Fruit fly (Drosophila melanogaster) whole organism, embryonic: ENCODE results near the gene dock.
A peak's percentile ranks its signal among the peaks of the same experiment; 100 is the strongest.

Experiments
- B-H2 ChIP-seq: fragments of 200-800 bp; sonication (Bioruptor generic); optimal IDR thresholded peaks from 2 replicates; lab custom pipeline; 2018; ENCODE audit warnings: missing biosample characterization, mild to moderate bottlenecking, missing genetic modification characterization
- CG10209 ChIP-seq: fragments of 200-800 bp; sonication (Bioruptor generic); optimal IDR thresholded peaks from 3 replicates; lab custom pipeline; 2017; ENCODE audit warnings: missing biosample characterization, mild to moderate bottlenecking, missing genetic modification characterization, missing genetic modification reagents
- CG1024 ChIP-seq: fragments of 200-800 bp; sonication (Bioruptor generic); IDR thresholded peaks from 2 replicates; pipeline ENCODE4 v1.3.6; 2022; ENCODE audit warnings: missing biosample characterization, missing genetic modification characterization
- CG10321 ChIP-seq: fragments of 200-800 bp; sonication (Bioruptor generic); IDR thresholded peaks from 2 replicates; pipeline ENCODE4 v1.3.6; 2022; ENCODE audit warnings: missing biosample characterization, missing genetic modification characterization
- CG10462 ChIP-seq: fragments of 200-800 bp; sonication (Bioruptor generic); optimal IDR thresholded peaks from 2 replicates; lab custom pipeline; 2016; ENCODE audit warnings: missing biosample characterization, missing genetic modification characterization
- CG10543 ChIP-seq: fragments of 200-800 bp; sonication (Bioruptor generic); optimal IDR thresholded peaks from 3 replicates; lab custom pipeline; 2017; ENCODE audit warnings: missing biosample characterization, mild to moderate bottlenecking, missing genetic modification characterization, moderate library complexity
- CG11093 ChIP-seq: fragments of 200-800 bp; sonication (Bioruptor generic); IDR thresholded peaks from 3 replicates; pipeline ENCODE4 v1.3.6; 2022; ENCODE audit warnings: missing biosample characterization, missing genetic modification characterization
- CG12219 ChIP-seq: fragments of 200-800 bp; sonication (Bioruptor generic); optimal IDR thresholded peaks from 3 replicates; lab custom pipeline; 2018; ENCODE audit warnings: missing biosample characterization, mild to moderate bottlenecking, missing genetic modification characterization
- CG12391 ChIP-seq: fragments of 200-800 bp; sonication (Bioruptor generic); optimal IDR thresholded peaks from 3 replicates; lab custom pipeline; 2018; ENCODE audit warnings: missing biosample characterization, mild to moderate bottlenecking, missing genetic modification characterization, moderate library complexity
- CG14667 ChIP-seq: fragments of 200-800 bp; sonication (Bioruptor generic); IDR thresholded peaks from 2 replicates; pipeline ENCODE4 v1.3.6; 2022; ENCODE audit warnings: missing biosample characterization, missing genetic modification characterization
- CG14965 ChIP-seq: fragments of 200-800 bp; sonication (Bioruptor generic); optimal IDR thresholded peaks from 2 replicates; lab custom pipeline; 2016; ENCODE audit warnings: missing biosample characterization, missing genetic modification characterization, borderline replicate concordance
- CG15696 ChIP-seq: fragments of 200-800 bp; sonication (Bioruptor generic); optimal IDR thresholded peaks from 2 replicates; lab custom pipeline; 2019; ENCODE audit warnings: missing biosample characterization, mild to moderate bottlenecking, missing genetic modification characterization, moderate library complexity
- CG18476 ChIP-seq: fragments of 200-800 bp; sonication (Bioruptor generic); optimal IDR thresholded peaks from 2 replicates; lab custom pipeline; 2016; ENCODE audit warnings: missing biosample characterization, mild to moderate bottlenecking, missing genetic modification characterization
- CG2875 ChIP-seq: fragments of 200-800 bp; sonication (Bioruptor generic); optimal IDR thresholded peaks from 2 replicates; lab custom pipeline; 2017; ENCODE audit warnings: missing biosample characterization, mild to moderate bottlenecking, missing genetic modification characterization, missing genetic modification reagents
- CG31365 ChIP-seq: fragments of 200-800 bp; sonication (Bioruptor generic); optimal IDR thresholded peaks from 2 replicates; lab custom pipeline; 2018; ENCODE audit warnings: missing biosample characterization, mild to moderate bottlenecking, missing genetic modification characterization
- CG31441 ChIP-seq: fragments of 200-800 bp; sonication (Bioruptor generic); IDR thresholded peaks from 2 replicates; pipeline ENCODE4 v1.3.6; 2022; ENCODE audit warnings: missing biosample characterization, missing genetic modification characterization
- CG3163 ChIP-seq: fragments of 200-800 bp; sonication (Bioruptor generic); optimal IDR thresholded peaks from 3 replicates; lab custom pipeline; 2016; ENCODE audit warnings: missing biosample characterization, missing genetic modification characterization
- CG42726 ChIP-seq: fragments of 200-800 bp; sonication (Bioruptor generic); IDR thresholded peaks from 2 replicates; pipeline ENCODE4 v1.3.6; 2022; ENCODE audit warnings: missing biosample characterization, missing genetic modification characterization; ENCODE audit not compliant: partially characterized antibody
- CG4820 ChIP-seq: fragments of 200-800 bp; sonication (Bioruptor generic); optimal IDR thresholded peaks from 3 replicates; lab custom pipeline; 2016; ENCODE audit warnings: missing biosample characterization, missing genetic modification characterization
- Fer1 ChIP-seq: fragments of 200-800 bp; sonication (Bioruptor generic); optimal IDR thresholded peaks from 2 replicates; lab custom pipeline; 2017; ENCODE audit warnings: missing biosample characterization, mild to moderate bottlenecking, missing genetic modification characterization
- Gsc ChIP-seq: fragments of 200-800 bp; sonication (Bioruptor generic); IDR thresholded peaks from 2 replicates; pipeline ENCODE4 v1.3.6; 2022; ENCODE audit warnings: missing biosample characterization, missing genetic modification characterization
- Hmr ChIP-seq: fragments of 200-800 bp; sonication (Bioruptor generic); optimal IDR thresholded peaks from 3 replicates; lab custom pipeline; 2017; ENCODE audit warnings: mild to moderate bottlenecking, missing biosample characterization, missing genetic modification reagents, missing genetic modification characterization
- Hr3 ChIP-seq: fragments of 200-800 bp; sonication (Bioruptor generic); optimal IDR thresholded peaks from 3 replicates; lab custom pipeline; 2016; ENCODE audit warnings: missing biosample characterization, missing genetic modification characterization
- Meics ChIP-seq: fragments of 200-800 bp; sonication (Bioruptor generic); optimal IDR thresholded peaks from 2 replicates; lab custom pipeline; 2017; ENCODE audit warnings: missing biosample characterization, mild to moderate bottlenecking, missing genetic modification characterization
- Myb ChIP-seq: fragments of 200-800 bp; sonication (Bioruptor generic); optimal IDR thresholded peaks from 2 replicates; lab custom pipeline; 2016; ENCODE audit warnings: missing biosample characterization, missing genetic modification characterization
- Optix ChIP-seq: fragments of 200-800 bp; sonication (Bioruptor generic); IDR thresholded peaks from 3 replicates; pipeline ENCODE4 v1.3.6; 2022; ENCODE audit warnings: missing biosample characterization, missing genetic modification characterization
- Six4 ChIP-seq: fragments of 200-800 bp; sonication (Bioruptor generic); optimal IDR thresholded peaks from 2 replicates; lab custom pipeline; 2016; ENCODE audit warnings: missing biosample characterization, missing genetic modification characterization
- Spps ChIP-seq: fragments of 200-800 bp; sonication (Bioruptor generic); optimal IDR thresholded peaks from 2 replicates; lab custom pipeline; 2018; ENCODE audit warnings: missing biosample characterization, mild to moderate bottlenecking, missing genetic modification characterization
- Xbp1 ChIP-seq: fragments of 200-800 bp; sonication (Bioruptor generic); optimal IDR thresholded peaks from 3 replicates; lab custom pipeline; 2016; ENCODE audit warnings: missing biosample characterization, mild to moderate bottlenecking, missing genetic modification characterization
- YL-1 ChIP-seq: fragments of 200-800 bp; sonication (Bioruptor generic); optimal IDR thresholded peaks from 3 replicates; lab custom pipeline; 2017; ENCODE audit warnings: missing biosample characterization, mild to moderate bottlenecking, missing genetic modification characterization
- amos ChIP-seq: fragments of 200-800 bp; sonication (Bioruptor generic); IDR thresholded peaks from 2 replicates; pipeline ENCODE4 v1.3.6; 2022; ENCODE audit warnings: missing biosample characterization, missing genetic modification characterization; ENCODE audit not compliant: partially characterized antibody
- br ChIP-seq: fragments of >200 bp; optimal IDR thresholded peaks from 2 replicates; lab custom pipeline; 2017
- bsh ChIP-seq, 2 experiments: fragments of 200-800 bp; sonication (Bioruptor generic); optimal IDR thresholded peaks; 2 replicates each; lab custom pipeline; 2017 to 2018; ENCODE audit warnings: mild to moderate bottlenecking in 2 of 2, missing biosample characterization in 2 of 2, missing genetic modification characterization in 2 of 2, moderate library complexity in 1 of 2
- dmrt99B ChIP-seq: fragments of 200-800 bp; sonication (Bioruptor generic); optimal IDR thresholded peaks from 2 replicates; lab custom pipeline; 2018; ENCODE audit warnings: missing biosample characterization, mild to moderate bottlenecking, missing genetic modification characterization, moderate library complexity
- dpn ChIP-seq, 2 experiments: fragments of 200-800 bp; sonication (Bioruptor generic); optimal IDR thresholded peaks; 3 replicates each; lab custom pipeline; 2016; ENCODE audit warnings: missing biosample characterization in 2 of 2, missing genetic modification characterization in 2 of 2
- exex ChIP-seq: fragments of 200-800 bp; sonication (Bioruptor generic); optimal IDR thresholded peaks from 4 replicates; lab custom pipeline; 2018; ENCODE audit warnings: missing biosample characterization, mild to moderate bottlenecking, missing genetic modification characterization, moderate library complexity
- fru ChIP-seq: fragments of >200 bp; optimal IDR thresholded peaks from 2 replicates; lab custom pipeline; 2017
- hth ChIP-seq: fragments of >200 bp; optimal IDR thresholded peaks from 2 replicates; lab custom pipeline; 2017; ENCODE audit warnings: inconsistent platforms
- kah ChIP-seq: fragments of 200-800 bp; sonication (Bioruptor generic); optimal IDR thresholded peaks from 2 replicates; lab custom pipeline; 2018; ENCODE audit warnings: missing biosample characterization, mild to moderate bottlenecking, missing genetic modification characterization
- lov ChIP-seq, 2 experiments: fragments of 200-800 bp in 1 of 2; fragments of >200 bp in 1 of 2; sonication (Bioruptor generic) in 1 of 2; IDR thresholded peaks in 1 of 2; optimal IDR thresholded peaks in 1 of 2; 2 replicates in 1 of 2; 3 replicates in 1 of 2; pipeline versions ENCODE4 v1.3.6 to Lab custom; 2017 to 2022; ENCODE audit warnings: missing biosample characterization in 1 of 2, missing genetic modification characterization in 1 of 2
- nerfin-1 ChIP-seq: fragments of 200-800 bp; sonication (Bioruptor generic); optimal IDR thresholded peaks from 3 replicates; lab custom pipeline; 2019; ENCODE audit warnings: missing biosample characterization, mild to moderate bottlenecking, missing genetic modification characterization, moderate library complexity
- prd ChIP-seq, 3 experiments: fragments of >200 bp in 2 of 3; fragments of 200-800 bp in 1 of 3; sonication (Bioruptor generic) in 1 of 3; optimal IDR thresholded peaks in 2 of 3; IDR thresholded peaks in 1 of 3; 2 replicates in 2 of 3; 3 replicates in 1 of 3; pipeline versions ENCODE4 v1.3.6 to Lab custom; 2017 to 2022; ENCODE audit warnings: missing biosample characterization in 1 of 3, missing genetic modification characterization in 1 of 3
- ranshi ChIP-seq: fragments of 200-800 bp; sonication (Bioruptor generic); IDR thresholded peaks from 2 replicates; pipeline ENCODE4 v1.3.6; 2022; ENCODE audit warnings: missing biosample characterization, missing genetic modification characterization
- ro ChIP-seq: fragments of 200-800 bp; sonication (Bioruptor generic); IDR thresholded peaks from 2 replicates; pipeline ENCODE4 v1.3.6; 2022; ENCODE audit warnings: missing biosample characterization, missing genetic modification characterization
- schlank ChIP-seq: fragments of 200-800 bp; sonication (Bioruptor generic); optimal IDR thresholded peaks from 2 replicates; lab custom pipeline; 2018; ENCODE audit warnings: missing biosample characterization, mild to moderate bottlenecking, missing genetic modification characterization
- tin ChIP-seq: fragments of 200-800 bp; sonication (Bioruptor generic); optimal IDR thresholded peaks from 3 replicates; lab custom pipeline; 2016; ENCODE audit warnings: missing biosample characterization, missing genetic modification characterization
- toy ChIP-seq: fragments of 200-800 bp; sonication (Bioruptor generic); IDR thresholded peaks from 2 replicates; pipeline ENCODE4 v1.3.6; 2022; ENCODE audit warnings: missing biosample characterization, missing genetic modification characterization
- ttk ChIP-seq: fragments of 200-800 bp; sonication (Bioruptor generic); IDR thresholded peaks from 2 replicates; pipeline ENCODE4 v2.1.2; 2022; ENCODE audit warnings: missing biosample characterization, missing genetic modification characterization
- yki ChIP-seq: fragments of >200 bp; optimal IDR thresholded peaks from 3 replicates; lab custom pipeline; 2018

dock gene

DNA sequence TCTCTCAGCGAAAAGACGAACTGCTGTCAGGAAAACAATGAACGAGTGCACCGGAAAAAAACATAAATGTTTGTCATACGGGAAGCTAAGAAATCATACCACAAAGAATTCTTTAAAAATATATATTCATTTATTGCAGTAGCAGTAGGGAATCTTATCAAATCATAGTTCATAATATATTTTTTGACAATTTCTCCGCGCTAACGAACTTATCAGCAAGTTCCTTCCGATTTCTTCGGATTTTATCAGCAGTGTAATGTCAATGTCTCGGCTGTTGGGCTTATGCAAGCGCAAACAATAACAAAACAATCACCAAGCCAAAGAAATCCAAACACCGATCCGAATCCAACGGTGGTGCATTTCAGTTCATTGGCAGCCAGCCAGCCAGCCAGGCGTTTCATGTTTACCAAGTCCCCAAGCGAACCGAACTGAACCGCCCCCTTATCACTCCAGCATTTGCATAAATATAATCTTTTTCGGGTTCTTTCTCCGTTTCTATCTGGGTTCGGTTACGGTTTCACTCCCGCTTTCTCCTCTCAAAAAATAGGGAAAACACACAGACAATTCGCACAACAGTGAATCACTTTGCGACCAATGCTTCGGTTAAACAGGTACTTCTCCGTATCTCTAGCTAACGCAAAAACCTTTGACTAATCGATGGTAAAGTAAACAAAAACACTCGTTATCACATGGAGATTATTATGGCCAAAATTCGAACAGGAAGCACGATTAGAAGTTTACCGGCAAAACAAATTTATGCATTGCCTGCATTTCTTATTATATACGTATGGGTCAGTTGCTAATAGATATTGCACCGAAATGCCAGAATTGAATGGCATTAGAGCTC is 2.0 kb downstream of the dock start:
- peak; percentile 66 for TF ChIP-seq CG2875 (GFP tag; lab: Kevin White, UChicago)
- TF ChIP-seq Myb (GFP tag; lab: Kevin White, UChicago): no peak
- no peak for TF ChIP-seq B-H2 (GFP tag; lab: Kevin White, UChicago)
- peak; percentile 33 for TF ChIP-seq nerfin-1 (tag; lab: Kevin White, UChicago)
- peak; percentile 19 for TF ChIP-seq CG15696 (tag; lab: Kevin White, UChicago)
- TF ChIP-seq CG18476: no peak
- no peak for TF ChIP-seq lov (optimal IDR thresholded peaks at IDR 0.05; lab: Kevin White, UChicago)
- 0 out of 3 replicates have a peak, but pooled peaks have one; percentile 17 for TF ChIP-seq lov (GFP tag; IDR thresholded peaks at IDR 0.05; lab: Robert Waterston, UW)
- TF ChIP-seq CG11093 (GFP tag; lab: Robert Waterston, UW): no peak
- peak; percentile 74 for TF ChIP-seq CG12391 (tag; lab: Kevin White, UChicago)
- TF ChIP-seq CG14965 (GFP tag; lab: Kevin White, UChicago): no peak
- TF ChIP-seq schlank (tag; lab: Kevin White, UChicago): no peak
- no peak for TF ChIP-seq Meics (GFP tag; lab: Kevin White, UChicago)
- TF ChIP-seq hth (lab: Kevin White, UChicago): no peak
- peak; percentile 15 for TF ChIP-seq tin
- no peak for TF ChIP-seq CG14667 (GFP tag; lab: Robert Waterston, UW)
- no peak for TF ChIP-seq CG31441 (GFP tag; lab: Robert Waterston, UW)
- TF ChIP-seq CG10543: no peak
- peak; percentile 61 for TF ChIP-seq exex (tag; lab: Kevin White, UChicago)
- TF ChIP-seq Fer1: no peak
- TF ChIP-seq YL-1 (GFP tag; lab: Kevin White, UChicago): no peak
- TF ChIP-seq kah (GFP tag; lab: Kevin White, UChicago): no peak
- TF ChIP-seq CG3163 (GFP tag; lab: Kevin White, UChicago): no peak
- TF ChIP-seq fru (lab: Kevin White, UChicago): no peak
- peak in 1 of 2 experiments; percentile 60 for TF ChIP-seq bsh (GFP tag; optimal IDR thresholded peaks at IDR 0.05; lab: Kevin White, UChicago)
- no peak for TF ChIP-seq ro (GFP tag; lab: Robert Waterston, UW)
- no peak for TF ChIP-seq toy (GFP tag; lab: Robert Waterston, UW)
- peak; percentile 70 for TF ChIP-seq dmrt99B (tag; lab: Kevin White, UChicago)
- no peak for TF ChIP-seq CG4820 (GFP tag; lab: Kevin White, UChicago)
- peak; percentile 32 for TF ChIP-seq CG10462 (GFP tag; lab: Kevin White, UChicago)
- peak; percentile 33 for TF ChIP-seq CG10209 (GFP tag; lab: Kevin White, UChicago)
- TF ChIP-seq Optix (GFP tag; lab: Robert Waterston, UW): no peak
- no peak for TF ChIP-seq br
- TF ChIP-seq prd (optimal IDR thresholded peaks at IDR 0.05; lab: Kevin White, UChicago): no peak
- TF ChIP-seq prd (GFP tag; IDR thresholded peaks at IDR 0.05; lab: Robert Waterston, UW): peak; percentile 21; the same call in 1 of the 3 replicates
- no peak for TF ChIP-seq amos
- TF ChIP-seq Spps (tag; lab: Kevin White, UChicago): no peak
- TF ChIP-seq dpn (GFP tag; optimal IDR thresholded peaks at IDR 0.05; lab: Kevin White, UChicago): peak in 1 of 2 experiments; percentile 31
- TF ChIP-seq CG12219 (GFP tag; lab: Kevin White, UChicago): no peak
- TF ChIP-seq CG31365 (tag; lab: Kevin White, UChicago): no peak
- no peak for TF ChIP-seq ttk (GFP tag; lab: Robert Waterston, UW)
- TF ChIP-seq CG1024 (GFP tag; lab: Robert Waterston, UW): no peak
- no peak for TF ChIP-seq CG10321
- TF ChIP-seq CG42726 (GFP tag; lab: Robert Waterston, UW): no peak
- TF ChIP-seq Hmr (GFP tag; lab: Kevin White, UChicago): no peak
- no peak for TF ChIP-seq yki (lab: Kevin White, UChicago)
- TF ChIP-seq Six4 (GFP tag; lab: Kevin White, UChicago): peak; percentile 7
- TF ChIP-seq Gsc (GFP tag; lab: Robert Waterston, UW): no peak
- peak; percentile 60 for TF ChIP-seq Xbp1 (GFP tag; lab: Kevin White, UChicago)
- TF ChIP-seq Hr3 (GFP tag; lab: Kevin White, UChicago): peak; percentile 44
- no peak for TF ChIP-seq ranshi
